Worm (Caenorhabditis elegans): ENCODE results near the gene enu-3.1.

DNA sequence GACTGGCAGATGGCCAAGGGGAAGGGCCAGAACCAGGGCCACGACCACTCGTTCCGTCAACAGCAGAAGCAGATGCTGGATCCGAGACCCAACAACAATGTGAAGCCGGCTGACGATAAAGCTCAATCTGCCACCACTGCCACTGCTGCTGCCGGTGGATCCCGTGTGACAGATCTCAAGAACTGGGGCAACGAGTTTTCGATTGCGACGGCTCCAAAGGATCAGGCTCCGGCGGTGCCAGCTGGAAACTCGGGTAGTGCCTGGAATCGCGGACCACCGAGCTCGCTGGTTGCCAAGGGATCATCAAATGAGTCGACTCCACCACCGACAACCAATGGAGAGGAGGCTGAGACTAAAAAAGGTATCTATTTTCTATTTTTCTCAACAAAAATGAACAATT is 28.4 kb downstream of the enu-3.1 start:
- TF ChIP-seq nhr-41 (GFP tag; IDR thresholded peaks at IDR 0.05) (no peak), pqm-1 (tag; optimal IDR thresholded peaks at IDR 0.05) (no peak), lin-38 (GFP tag; IDR thresholded peaks at IDR 0.05) (no peak)

All from whole organism, L4 larva.